Fruit fly (Drosophila melanogaster): ENCODE measurements around the gene CG4362.

- TF ChIP-seq EcR (GFP tag; optimal IDR thresholded peaks at IDR 0.05) (no peak), CG34367 (tag; optimal IDR thresholded peaks at IDR 0.05) (no peak), CG14655 (GFP tag; optimal IDR thresholded peaks at IDR 0.05) (no peak), CG15710 (tag; optimal IDR thresholded peaks at IDR 0.05) (no peak), CG13204 (GFP tag; optimal IDR thresholded peaks at IDR 0.05) (no peak), D1 (tag; optimal IDR thresholded peaks at IDR 0.05) (no peak), CG17806 (tag; optimal IDR thresholded peaks at IDR 0.05) (no peak), CG8159 (tag; optimal IDR thresholded peaks at IDR 0.05) (no peak), Pif1B (GFP tag; optimal IDR thresholded peaks at IDR 0.05) (no peak)
Measured at dm6 chr3R:20293661-20294060, 13.7 kb downstream of the CG4362 start.

Data from whole organism, pupa.